Worm (Caenorhabditis elegans) whole organism, young adult: ENCODE measurements around the gene dtmk-1.

Experiments
- F57A8.1 ChIP-seq: fragments of 200-800 bp; sonication (Bioruptor generic); optimal IDR thresholded peaks from 2 replicates; lab custom pipeline; 2018; ENCODE audit warnings: mild to moderate bottlenecking, missing genetic modification characterization, moderate library complexity, missing compliant biosample characterization
- T07F8.4 ChIP-seq: sonication (generic microtip); optimal IDR thresholded peaks from 2 replicates; lab custom pipeline; 2016; ENCODE audit warnings: mild to moderate bottlenecking, missing genetic modification characterization, moderate library complexity, missing compliant biosample characterization
- akir-1 ChIP-seq: fragments of 200-800 bp; sonication (Bioruptor generic); optimal IDR thresholded peaks from 2 replicates; lab custom pipeline; 2018; ENCODE audit warnings: mild to moderate bottlenecking, missing genetic modification characterization, moderate library complexity, missing compliant biosample characterization
- cebp-2 ChIP-seq: fragments of 200-800 bp; sonication (Bioruptor generic); IDR thresholded peaks from 2 replicates; pipeline ENCODE4 v1.3.6; 2022; ENCODE audit warnings: missing genetic modification characterization, missing compliant biosample characterization
- mcd-1 ChIP-seq: fragments of 200-800 bp; sonication (Bioruptor generic); IDR thresholded peaks from 2 replicates; pipeline ENCODE4 v1.3.6; 2022; ENCODE audit warnings: missing genetic modification reagents, missing genetic modification characterization, missing compliant biosample characterization
- nhr-179 ChIP-seq: sonication (generic microtip); optimal IDR thresholded peaks from 2 replicates; lab custom pipeline; 2016; ENCODE audit warnings: mild to moderate bottlenecking, missing genetic modification characterization, missing compliant biosample characterization
- nhr-80 ChIP-seq: sonication (generic microtip); optimal IDR thresholded peaks from 2 replicates; lab custom pipeline; 2016; ENCODE audit warnings: missing genetic modification characterization, missing compliant biosample characterization
- pha-4 ChIP-seq: fragments of 150-350 bp; sonication (generic microtip); optimal IDR thresholded peaks from 2 replicates; lab custom pipeline; 2014; ENCODE audit warnings: missing biosample characterization, missing genetic modification reagents, missing genetic modification characterization
- rec-8 ChIP-seq, 2 experiments: sonication (generic microtip); optimal IDR thresholded peaks; 2 replicates each; lab custom pipeline; 2016; ENCODE audit warnings: mild to moderate bottlenecking in 2 of 2, missing genetic modification characterization in 2 of 2, missing genetic modification reagents in 2 of 2, missing genotype in 2 of 2, missing biosample characterization in 1 of 2, missing compliant biosample characterization in 1 of 2, moderate library complexity in 1 of 2
- ztf-6 ChIP-seq: fragments of 200-800 bp; sonication (Bioruptor generic); IDR thresholded peaks from 2 replicates; pipeline ENCODE4 v1.3.6; 2022; ENCODE audit warnings: missing genetic modification reagents, missing genetic modification characterization, missing compliant biosample characterization

DNA sequence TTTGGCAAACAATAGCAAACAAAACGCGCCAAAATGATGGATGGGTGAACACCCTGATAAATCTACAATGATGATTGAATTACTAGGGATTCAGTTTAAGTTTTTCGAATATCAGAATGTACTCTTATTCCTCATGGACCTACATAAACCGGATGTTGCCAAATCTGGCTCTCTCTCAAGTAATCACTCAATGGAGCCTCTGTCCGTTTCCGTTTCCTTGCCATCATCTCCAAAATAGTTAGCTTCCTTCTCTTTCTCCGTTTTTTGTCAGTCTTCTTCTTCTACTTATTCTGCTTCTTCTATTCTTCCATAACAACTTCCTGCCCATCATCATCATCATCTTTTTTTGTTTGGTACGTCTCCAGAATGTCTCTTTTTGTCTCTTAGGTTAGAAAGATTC is 1.6 kb downstream of the dtmk-1 start:
- TF ChIP-seq nhr-80 (tag; lab: Kevin White, UChicago) (no peak), F57A8.1 (GFP tag; lab: Kevin White, UChicago) (no peak), T07F8.4 (tag; lab: Kevin White, UChicago) (no peak), pha-4 (tag; lab: Kevin White, UChicago) (no peak), ztf-6 (GFP tag; lab: Robert Waterston, UW) (no peak), cebp-2 (GFP tag; lab: Robert Waterston, UW) (no peak), akir-1 (GFP tag; lab: Kevin White, UChicago) (no peak), nhr-179 (tag; lab: Kevin White, UChicago) (no peak), rec-8 (tag; optimal IDR thresholded peaks at IDR 0.05; lab: Kevin White, UChicago) (no peak), mcd-1 (no peak)
